Fruit fly (Drosophila melanogaster) S2 (cell line): ENCODE measurements around the gene CG9782.

Experiments used
- CG8478 ChIP-seq: fragments of >200 bp; optimal IDR thresholded peaks from 2 replicates; lab custom pipeline; 2018
- CTCF ChIP-seq, 2 experiments: fragments of >200 bp; optimal IDR thresholded peaks; 2 replicates each; lab custom pipeline; 2018

CG9782 gene

DNA sequence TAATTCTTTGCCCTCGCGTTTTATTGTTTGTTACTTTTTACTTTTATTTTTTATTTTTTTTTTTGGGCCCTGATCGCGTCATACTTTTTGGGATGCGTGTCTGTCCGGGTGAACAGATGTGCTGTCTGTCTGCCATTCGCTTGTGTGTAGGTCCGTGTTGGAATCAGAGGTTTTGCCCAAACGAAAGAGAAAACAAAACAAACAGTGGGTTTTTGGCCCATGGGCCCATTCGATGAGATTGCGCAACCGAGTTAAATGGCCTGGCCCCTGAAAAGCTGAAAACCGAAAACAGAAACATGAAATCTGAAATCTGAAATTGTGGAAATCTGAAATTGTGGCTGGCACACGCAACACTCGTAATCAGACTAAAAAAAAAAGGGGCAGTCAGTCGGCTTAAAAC lies 24.1 kb upstream of the CG9782 start:
- TF ChIP-seq CG8478 (no peak), CTCF (optimal IDR thresholded peaks at IDR 0.05; lab: Kevin White, UChicago) (no peak)

DNA sequence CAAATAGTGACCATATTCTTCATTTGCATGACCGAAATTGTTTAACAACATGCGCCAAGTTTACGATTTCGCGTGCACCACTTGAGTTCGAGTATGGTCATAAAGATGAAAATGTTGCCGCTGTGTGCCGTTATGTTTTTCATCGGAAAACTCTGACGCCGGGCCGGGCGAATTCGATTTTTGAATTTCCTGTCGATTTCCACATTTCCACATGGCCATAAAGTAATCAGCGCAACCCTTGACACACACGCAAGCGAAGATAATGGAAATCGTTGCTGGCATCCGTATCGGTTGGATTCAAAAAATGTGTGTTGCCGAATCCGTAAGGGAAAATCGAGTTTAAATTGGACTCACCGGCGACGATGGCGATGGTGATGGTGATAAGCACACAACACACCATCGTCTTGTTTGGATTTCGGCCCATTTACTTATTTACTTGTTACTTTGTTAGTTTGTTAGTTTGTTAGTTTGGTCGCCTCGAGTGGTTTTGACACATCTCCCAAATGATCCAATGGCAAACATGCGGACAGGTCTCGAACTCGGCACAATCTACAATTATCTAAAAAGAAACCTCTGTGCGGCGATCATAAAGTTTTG lies 23.2 kb upstream of the CG9782 start:
- TF ChIP-seq CTCF (optimal IDR thresholded peaks at IDR 0.05; lab: Kevin White, UChicago) (no peak), CG8478 (no peak)

DNA sequence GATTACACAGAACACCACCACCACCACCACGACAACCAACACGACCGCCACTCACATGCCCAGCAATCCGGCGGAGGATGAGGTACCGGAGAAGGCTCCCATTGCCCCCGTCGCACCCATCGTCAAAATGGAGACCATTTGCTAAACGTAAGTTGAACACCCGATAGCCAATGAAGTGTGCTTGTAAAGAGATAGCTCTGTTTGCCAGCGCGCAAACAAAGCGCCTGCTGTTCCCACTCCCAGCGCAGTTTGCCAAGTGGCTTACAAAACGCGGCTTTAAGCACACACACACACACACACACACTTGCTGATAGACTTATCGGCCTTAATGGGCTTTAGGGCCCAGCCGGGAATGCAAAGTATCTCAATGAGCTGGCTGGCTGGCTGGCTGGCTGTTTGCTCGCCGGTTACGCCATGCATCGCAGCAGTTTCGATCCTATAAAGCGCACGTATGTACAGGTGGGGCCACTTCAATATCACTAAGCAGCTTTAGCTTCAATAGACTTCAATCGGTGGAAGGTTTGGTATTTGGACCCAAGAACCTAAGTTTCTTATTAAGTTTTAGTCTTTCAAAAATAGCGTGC lies 22.1 kb upstream of the CG9782 start:
- no peak for TF ChIP-seq CG8478

DNA sequence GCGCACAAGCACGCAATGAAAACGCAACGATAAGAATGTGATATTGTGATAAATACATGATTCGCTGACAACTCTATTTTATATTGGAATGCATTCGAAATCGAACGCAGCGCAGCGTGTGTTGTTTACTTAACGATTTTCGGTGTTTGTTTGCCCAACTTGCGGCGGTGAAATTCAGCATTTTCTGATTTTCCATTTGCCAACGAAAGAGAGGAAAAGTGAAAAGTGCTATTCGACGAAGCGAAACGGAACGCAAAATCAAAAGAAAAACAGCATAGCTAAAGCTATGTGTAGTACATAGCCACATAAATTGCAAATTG lies 19.7 kb upstream of the CG9782 start:
- no peak for TF ChIP-seq CTCF (optimal IDR thresholded peaks at IDR 0.05; lab: Kevin White, UChicago)
- no peak for TF ChIP-seq CG8478

DNA sequence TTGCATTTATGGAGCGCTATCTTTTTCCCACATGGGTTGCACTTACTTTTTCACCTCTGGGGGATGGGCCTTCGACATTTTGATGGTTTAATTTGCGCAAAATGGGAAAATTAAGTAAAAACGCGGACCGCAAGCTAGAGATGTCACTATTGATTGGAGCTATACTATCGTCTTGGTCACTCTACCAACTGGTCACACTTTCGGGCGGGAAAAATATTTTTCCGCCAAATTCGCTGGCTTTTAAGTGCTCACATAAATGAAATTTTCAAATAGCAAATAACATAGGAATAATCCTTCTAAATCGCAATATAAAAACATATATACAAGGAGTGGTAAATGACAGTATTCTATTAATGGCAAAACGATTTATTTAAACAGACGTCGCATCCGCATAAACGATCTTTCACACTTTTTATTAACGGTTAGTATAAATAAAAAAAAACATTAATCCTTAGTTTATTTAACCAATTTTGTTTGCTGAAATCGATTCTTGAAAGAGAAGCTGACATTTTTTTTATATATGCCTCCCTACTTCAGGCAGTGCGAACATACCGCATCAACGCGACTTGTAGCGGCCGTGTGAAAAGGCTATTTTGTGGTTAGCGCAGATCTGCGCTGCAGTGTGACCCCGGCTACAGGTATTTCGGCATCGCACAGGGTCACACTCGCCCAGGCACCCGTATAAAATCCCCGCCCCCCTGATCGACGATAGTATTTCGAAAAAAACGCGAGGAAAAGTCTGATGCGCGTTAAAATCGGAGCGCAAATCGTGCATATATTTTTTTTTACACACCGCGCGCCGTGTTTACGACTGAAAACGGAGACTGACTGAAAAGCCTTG lies 19.1 kb upstream of the CG9782 start, which contains the start of the genes SNRPG and mthl1:
TSS of gene SNRPG (minus strand) at position 160 of the 841 bp plus-strand sequence.
TSS of gene mthl1 (plus strand) at position 709 of the 841 bp plus-strand sequence.
- TF ChIP-seq CTCF (optimal IDR thresholded peaks at IDR 0.05; lab: Kevin White, UChicago) (no peak), CG8478 (no peak)

DNA sequence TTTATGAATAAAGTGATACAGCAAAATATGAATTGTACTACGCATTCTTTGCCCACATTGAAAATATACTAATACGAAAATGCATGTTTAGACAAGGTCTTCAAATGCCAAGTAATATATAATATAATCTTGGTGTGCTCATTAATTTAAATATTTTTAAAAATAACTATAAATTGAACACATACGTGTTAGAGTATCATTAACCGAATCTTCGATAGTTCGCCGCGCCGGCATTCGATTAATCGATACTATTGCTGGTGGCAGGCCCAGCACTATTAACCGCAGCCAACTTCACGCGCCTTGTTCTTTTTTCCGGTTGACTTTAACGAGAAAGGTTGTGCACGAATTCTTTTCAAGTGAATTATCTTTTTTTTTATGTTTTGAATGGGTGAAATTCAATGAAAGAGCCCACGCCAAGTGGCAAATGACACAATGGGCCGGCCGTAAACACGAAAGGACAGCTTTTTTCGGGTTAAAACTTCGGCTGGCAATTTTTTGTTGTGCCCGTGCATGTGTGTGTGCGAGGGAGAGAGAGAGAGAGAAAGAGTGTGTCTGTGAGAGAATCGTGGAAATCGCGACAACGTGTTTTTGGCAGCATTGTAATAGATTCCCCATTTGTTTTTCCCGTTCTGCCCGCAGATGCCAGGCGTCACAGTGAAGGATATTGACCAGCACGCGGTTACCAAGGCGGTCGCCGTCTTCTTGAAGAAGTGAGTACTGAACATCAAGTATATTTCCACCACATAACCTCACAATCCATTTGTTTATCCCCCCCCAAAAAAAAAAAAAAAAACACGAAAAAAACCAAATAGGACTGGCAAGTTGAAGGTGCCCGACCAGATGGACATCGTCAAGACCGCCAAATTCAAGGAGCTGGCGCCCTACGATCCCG lies 16.5 kb upstream of the CG9782 start, which contains the start of gene RpS19a:
TSS of gene RpS19a (plus strand) at position 301 of the 892 bp plus-strand sequence.
- TF ChIP-seq CTCF (optimal IDR thresholded peaks at IDR 0.05; lab: Kevin White, UChicago) (no peak), CG8478 (no peak)

DNA sequence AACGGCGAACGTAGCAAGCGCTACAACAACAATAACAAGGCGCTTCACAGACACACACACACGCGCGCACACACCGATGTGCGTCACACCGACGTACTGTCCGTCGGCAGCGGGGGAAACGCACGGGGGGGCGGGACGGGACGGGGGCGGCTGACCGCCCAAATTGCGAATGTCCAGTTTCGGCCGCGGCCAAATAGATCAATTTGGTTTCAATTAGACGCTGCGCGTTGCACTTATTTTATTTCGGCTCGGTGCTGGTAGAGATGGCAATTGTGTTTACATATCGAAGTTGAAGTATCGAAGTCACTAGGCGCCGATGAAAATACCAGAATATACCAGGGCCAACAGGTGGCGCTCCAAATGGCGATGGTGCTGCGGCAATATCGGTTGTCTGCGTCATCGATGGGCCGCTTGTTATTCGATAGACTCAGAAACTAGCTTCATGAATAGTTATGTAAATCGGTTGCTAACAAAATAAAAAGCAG lies 15.8 kb upstream of the CG9782 start, which contains the start of gene Rok:
TSS of gene Rok (minus strand) at position 309 of the 485 bp plus-strand sequence.
- TF ChIP-seq CG8478 (no peak), CTCF (optimal IDR thresholded peaks at IDR 0.05; lab: Kevin White, UChicago) (peak; percentile 91 to 94)

DNA sequence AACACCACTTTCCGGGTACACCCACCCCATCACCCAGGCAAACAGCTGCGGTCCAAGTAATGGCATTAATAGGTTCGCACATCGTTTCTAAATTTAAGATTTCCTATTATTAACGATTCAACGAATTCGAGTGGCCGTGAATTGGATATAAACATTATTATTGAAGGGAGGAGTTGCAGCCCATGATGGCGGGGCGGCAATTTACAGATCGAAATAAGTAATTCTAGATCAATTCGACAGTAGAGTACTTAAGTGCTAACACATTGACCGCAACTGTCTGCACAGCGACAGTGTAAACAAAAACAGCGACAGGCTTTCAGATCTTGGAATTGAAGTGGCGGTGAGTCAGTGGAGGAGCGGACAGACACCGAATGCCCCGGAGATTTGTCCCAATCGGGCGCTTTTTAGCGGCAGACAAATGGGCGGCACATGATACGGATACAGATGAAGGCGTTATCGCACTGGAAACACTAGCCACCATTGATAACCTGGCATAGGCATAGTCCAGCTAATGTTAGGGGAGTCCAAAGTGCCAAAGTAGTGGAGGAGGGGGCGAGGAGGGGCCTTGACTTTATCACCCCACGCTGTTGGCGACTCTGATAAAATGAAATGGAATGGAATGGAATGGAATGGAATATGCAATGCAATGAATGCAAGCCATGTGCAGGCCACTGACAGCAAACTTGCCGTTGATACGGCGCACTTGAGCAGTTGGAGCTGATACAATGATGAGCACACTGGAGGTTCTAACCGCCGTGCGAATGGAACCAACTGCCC lies 12.0 kb upstream of the CG9782 start:
- TF ChIP-seq CTCF (optimal IDR thresholded peaks at IDR 0.05; lab: Kevin White, UChicago), result no peak
- no peak for TF ChIP-seq CG8478

DNA sequence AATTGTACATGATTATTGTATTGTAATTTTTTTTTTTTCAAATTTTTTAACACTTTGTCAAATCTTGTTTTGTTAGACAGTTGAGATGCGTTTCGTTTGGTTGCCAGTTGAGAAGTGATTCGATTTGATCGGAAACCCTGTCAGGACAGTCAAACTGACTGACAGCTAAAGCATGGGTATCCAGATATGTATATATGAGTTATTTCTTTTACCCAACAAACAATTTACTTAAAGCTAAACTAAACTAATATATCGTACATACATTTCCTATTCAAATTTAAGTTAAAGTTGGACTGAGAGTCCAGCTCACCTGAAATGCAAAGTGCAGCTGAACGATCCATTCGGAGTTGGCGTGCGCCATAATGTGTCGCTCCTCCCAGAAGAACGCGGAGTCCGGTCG lies 10.7 kb upstream of the CG9782 start, which contains the start of gene CG9777:
TSS of gene CG9777 (minus strand) at position 101 of the 400 bp plus-strand sequence.
- no peak for TF ChIP-seq CG8478
- no peak for TF ChIP-seq CTCF (optimal IDR thresholded peaks at IDR 0.05; lab: Kevin White, UChicago)

DNA sequence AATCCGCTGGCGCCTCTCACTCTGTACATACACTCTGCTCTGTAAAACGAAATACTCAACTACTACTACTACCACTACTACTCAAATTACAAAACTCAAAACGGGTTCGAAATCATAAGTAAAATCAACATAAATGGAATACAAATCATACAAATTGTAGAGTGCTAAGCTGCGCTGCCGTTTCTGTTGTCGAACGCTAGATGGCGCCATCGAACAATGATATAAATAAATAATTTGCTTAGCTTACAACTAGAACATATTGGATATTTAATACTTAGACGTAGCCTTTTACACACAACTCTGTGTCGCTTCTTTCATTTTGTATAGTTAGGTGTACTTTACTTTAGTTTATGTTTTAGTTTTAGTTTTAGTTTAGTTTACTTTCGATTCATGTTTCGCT lies 3.1 kb upstream of the CG9782 start:
- TF ChIP-seq CTCF (optimal IDR thresholded peaks at IDR 0.05; lab: Kevin White, UChicago) (peak; percentile 66 to 73), CG8478 (no peak)

DNA sequence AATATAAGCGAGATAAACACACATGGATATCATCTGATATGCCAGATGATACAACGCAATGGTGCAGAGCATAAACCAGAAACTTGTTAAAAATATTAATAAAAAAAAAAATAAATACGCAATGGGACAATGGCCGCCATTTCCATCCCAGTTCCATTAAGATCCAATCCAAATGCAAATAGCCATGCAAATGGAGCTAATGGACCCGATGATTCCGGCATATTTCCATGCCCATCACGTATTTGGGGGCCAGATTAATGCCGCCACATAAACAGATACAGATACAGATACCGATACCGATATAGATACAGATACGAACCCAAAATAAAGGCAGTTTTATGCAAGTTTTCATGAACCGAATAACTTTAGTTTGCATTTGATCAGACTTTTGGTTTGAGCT lies 2.1 kb upstream of the CG9782 start:
- TF ChIP-seq CTCF (optimal IDR thresholded peaks at IDR 0.05; lab: Kevin White, UChicago) (no peak), CG8478 (no peak)

DNA sequence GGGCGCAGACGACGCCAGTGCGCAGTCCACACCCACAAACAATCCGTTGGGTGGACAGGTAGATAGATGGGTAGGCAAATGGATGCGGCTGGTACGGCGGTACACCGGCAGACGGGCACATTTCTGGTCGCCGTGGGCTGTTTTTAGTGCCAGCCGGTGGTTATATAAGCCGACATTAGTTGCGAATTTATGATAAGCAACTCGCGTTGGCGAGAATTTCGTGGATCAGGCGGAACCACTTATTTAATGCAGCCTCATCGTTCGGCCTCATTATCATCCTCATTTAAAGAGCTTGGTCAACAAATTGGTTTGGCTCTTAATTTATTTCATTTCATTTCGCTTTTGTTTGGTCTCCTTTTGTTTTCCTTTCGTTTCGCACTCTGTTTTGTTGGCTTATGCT lies 2.7 kb downstream of the CG9782 start:
- TF ChIP-seq CG8478, result no peak
- no peak for TF ChIP-seq CTCF (optimal IDR thresholded peaks at IDR 0.05; lab: Kevin White, UChicago)

DNA sequence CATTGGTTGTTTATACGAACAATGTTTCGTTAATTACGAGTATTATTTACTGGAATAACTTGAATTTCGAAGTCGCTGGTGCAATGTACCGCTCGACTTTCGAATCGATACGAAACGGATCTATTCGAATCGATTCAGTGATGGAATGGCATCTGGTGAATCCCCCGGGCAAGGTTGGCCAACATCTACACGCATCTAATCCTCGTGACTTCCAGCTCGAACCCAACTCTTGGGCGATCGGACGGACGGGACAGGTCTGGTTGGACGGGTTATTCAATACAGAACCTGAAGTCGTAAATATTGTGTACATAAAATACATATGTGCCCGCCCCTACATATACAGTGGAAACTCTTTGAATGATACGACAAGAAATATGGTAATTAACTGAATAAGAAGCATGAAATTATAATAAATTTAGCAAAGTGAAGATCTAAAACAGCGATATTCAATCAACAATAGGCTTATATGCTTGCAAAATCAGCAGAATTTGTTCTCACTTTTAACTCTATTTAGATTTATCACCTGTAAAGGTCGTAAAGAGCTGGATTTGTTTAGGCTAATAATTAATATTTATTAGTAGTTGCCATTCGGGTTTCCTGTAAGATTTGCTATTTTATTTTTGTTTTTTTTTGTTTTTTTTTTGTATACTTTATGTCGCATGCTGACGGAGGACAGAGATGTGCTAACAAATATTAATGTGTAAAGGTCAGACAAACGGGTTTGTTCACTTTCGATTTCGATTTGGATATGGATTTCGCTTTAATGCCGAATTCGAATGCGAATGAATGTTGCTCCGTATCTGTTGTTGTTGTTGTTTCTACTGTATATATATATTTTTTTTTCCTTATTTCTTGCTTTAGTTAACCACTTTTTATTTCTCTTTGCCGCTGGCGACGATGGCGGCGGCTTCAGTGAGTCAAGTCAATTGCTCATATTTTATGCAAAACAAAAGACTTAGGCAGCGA lies 4.3 kb downstream of the CG9782 start:
- TF ChIP-seq CTCF (optimal IDR thresholded peaks at IDR 0.05; lab: Kevin White, UChicago), result no peak
- TF ChIP-seq CG8478, result no peak
